Fruit fly (Drosophila melanogaster) Kc167 (cell line): Measurements from ENCODE around the gene COX5BL.

ENCODE experiments used
- h ChIP-seq: fragments of >200 bp; optimal IDR thresholded peaks from 3 replicates; lab custom pipeline; 2018; ENCODE audit warnings: missing external identifiers
- insv ChIP-seq: fragments of >200 bp; optimal IDR thresholded peaks from 3 replicates; lab custom pipeline; 2018; ENCODE audit warnings: missing external identifiers
- psq ChIP-seq: fragments of >200 bp; optimal IDR thresholded peaks from 2 replicates; lab custom pipeline; 2017; ENCODE audit warnings: missing external identifiers
- ttk ChIP-seq: sonication (Bioruptor generic); optimal IDR thresholded peaks from 2 replicates; lab custom pipeline; 2017; ENCODE audit warnings: missing external identifiers

DNA sequence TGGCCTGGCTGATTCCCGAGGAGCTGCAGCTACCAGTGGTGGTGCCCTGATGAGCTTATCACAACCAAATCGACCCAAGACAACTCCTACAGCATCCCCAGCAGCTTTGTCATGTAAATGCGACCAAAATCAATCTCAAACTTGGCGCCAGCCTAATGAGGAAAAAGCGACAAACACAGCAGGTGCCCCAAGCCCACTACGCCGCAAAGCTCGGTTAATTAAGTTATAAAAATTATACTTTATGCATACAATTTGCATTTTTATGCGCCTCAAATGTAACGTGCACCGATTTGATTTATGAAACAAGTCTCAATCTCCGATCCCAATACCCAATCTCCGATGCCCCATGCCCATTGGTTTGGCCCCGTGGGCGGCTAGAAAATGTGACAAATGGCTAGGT is 8.4 kb upstream of the COX5BL start:
- no peak for TF ChIP-seq h
- TF ChIP-seq psq (lab: Kevin White, UChicago): no peak
- TF ChIP-seq insv (lab: Kevin White, UChicago): no peak
- TF ChIP-seq ttk (lab: Kevin White, UChicago): no peak
